Fruit fly (Drosophila melanogaster) whole organism, prepupa: ENCODE results near the gene CrebB.

Source experiments
- Blimp-1 ChIP-seq: fragments of 200-800 bp; sonication (Bioruptor generic); optimal IDR thresholded peaks from 3 replicates; lab custom pipeline; 2017; ENCODE audit warnings: missing biosample characterization, missing genetic modification characterization, mild to moderate bottlenecking, moderate library complexity, missing genetic modification reagents
- CG11294 ChIP-seq: fragments of 200-800 bp; sonication (Bioruptor generic); IDR thresholded peaks from 2 replicates; pipeline ENCODE4 v1.3.6; 2022; ENCODE audit warnings: missing biosample characterization, missing genetic modification characterization
- CG11902 ChIP-seq: fragments of 200-800 bp; sonication (Bioruptor generic); optimal IDR thresholded peaks from 3 replicates; lab custom pipeline; 2016; ENCODE audit warnings: missing biosample characterization, missing genetic modification characterization
- CG1621 ChIP-seq: fragments of 200-800 bp; sonication (Bioruptor generic); optimal IDR thresholded peaks from 3 replicates; lab custom pipeline; 2018; ENCODE audit warnings: missing biosample characterization, mild to moderate bottlenecking, missing genetic modification characterization
- CG31627 ChIP-seq: fragments of 200-800 bp; sonication (Bioruptor generic); optimal IDR thresholded peaks from 3 replicates; lab custom pipeline; 2016; ENCODE audit warnings: missing biosample characterization, missing genetic modification characterization
- CG32006 ChIP-seq: fragments of 200-800 bp; sonication (Bioruptor generic); optimal IDR thresholded peaks from 3 replicates; lab custom pipeline; 2017; ENCODE audit warnings: missing biosample characterization, mild to moderate bottlenecking, missing genetic modification characterization
- CG34406 ChIP-seq: fragments of 200-800 bp; sonication (Bioruptor generic); optimal IDR thresholded peaks from 3 replicates; lab custom pipeline; 2016; ENCODE audit warnings: missing biosample characterization, missing genetic modification characterization
- CG4318 ChIP-seq: fragments of 200-800 bp; sonication (Bioruptor generic); optimal IDR thresholded peaks from 3 replicates; lab custom pipeline; 2017; ENCODE audit warnings: missing biosample characterization, mild to moderate bottlenecking, missing genetic modification characterization
- CG6163 ChIP-seq: fragments of 200-800 bp; sonication (Bioruptor generic); IDR thresholded peaks from 3 replicates; pipeline ENCODE4 v1.3.6; 2022; ENCODE audit warnings: missing biosample characterization, missing genetic modification characterization
- CG6276 ChIP-seq: fragments of 200-800 bp; sonication (Bioruptor generic); optimal IDR thresholded peaks from 2 replicates; lab custom pipeline; 2017; ENCODE audit warnings: missing biosample characterization, mild to moderate bottlenecking, missing genetic modification characterization
- CG6792 ChIP-seq: fragments of 200-800 bp; sonication (Bioruptor generic); optimal IDR thresholded peaks from 3 replicates; lab custom pipeline; 2016; ENCODE audit warnings: missing biosample characterization, missing genetic modification characterization
- CG6808 ChIP-seq: fragments of 200-800 bp; sonication (Bioruptor generic); optimal IDR thresholded peaks from 3 replicates; lab custom pipeline; 2017; ENCODE audit warnings: missing biosample characterization, missing genetic modification characterization, mild to moderate bottlenecking, moderate library complexity, missing genetic modification reagents
- CG6854 ChIP-seq: fragments of 200-800 bp; sonication (Bioruptor generic); optimal IDR thresholded peaks from 2 replicates; lab custom pipeline; 2017; ENCODE audit warnings: missing biosample characterization, mild to moderate bottlenecking, missing genetic modification characterization
- CG7368 ChIP-seq: fragments of 200-800 bp; sonication (Bioruptor generic); optimal IDR thresholded peaks from 3 replicates; lab custom pipeline; 2016; ENCODE audit warnings: missing biosample characterization, missing genetic modification characterization
- CG8119 ChIP-seq: fragments of 200-800 bp; sonication (Bioruptor generic); IDR thresholded peaks from 3 replicates; pipeline ENCODE4 v1.3.6; 2022; ENCODE audit warnings: missing biosample characterization, missing genetic modification characterization
- CG8319 ChIP-seq: fragments of 200-800 bp; sonication (Bioruptor generic); optimal IDR thresholded peaks from 3 replicates; lab custom pipeline; 2016; ENCODE audit warnings: missing biosample characterization, missing genetic modification characterization
- CG8632 ChIP-seq: fragments of 200-800 bp; sonication (Bioruptor generic); optimal IDR thresholded peaks from 3 replicates; lab custom pipeline; 2016; ENCODE audit warnings: missing biosample characterization, missing genetic modification characterization
- CG9139 ChIP-seq: fragments of 200-800 bp; sonication (Bioruptor generic); optimal IDR thresholded peaks from 3 replicates; lab custom pipeline; 2017; ENCODE audit warnings: missing biosample characterization, mild to moderate bottlenecking, missing genetic modification characterization
- Eip75B ChIP-seq: fragments of 200-800 bp; sonication (Bioruptor generic); optimal IDR thresholded peaks from 3 replicates; lab custom pipeline; 2016; ENCODE audit warnings: missing biosample characterization, missing genetic modification characterization
- Eip78C ChIP-seq: fragments of 200-800 bp; sonication (Bioruptor generic); peaks from one replicate; lab custom pipeline; 2016; ENCODE audit warnings: missing biosample characterization, missing genetic modification characterization
- Eip93F ChIP-seq: fragments of 200-800 bp; sonication (Bioruptor generic); optimal IDR thresholded peaks from 2 replicates; lab custom pipeline; 2016; ENCODE audit warnings: missing biosample characterization, mild to moderate bottlenecking, missing genetic modification characterization
- Hr38 ChIP-seq: sonication (Bioruptor generic); optimal IDR thresholded peaks from 2 replicates; lab custom pipeline; 2016; ENCODE audit warnings: missing biosample characterization, missing genetic modification characterization
- Hr39 ChIP-seq: fragments of 200-800 bp; sonication (Bioruptor generic); optimal IDR thresholded peaks from 2 replicates; lab custom pipeline; 2016; ENCODE audit warnings: missing biosample characterization, missing genetic modification characterization
- Hr4 ChIP-seq: fragments of 200-800 bp; sonication (Bioruptor generic); optimal IDR thresholded peaks from 3 replicates; lab custom pipeline; 2016; ENCODE audit warnings: missing biosample characterization, missing genetic modification characterization
- Lpt ChIP-seq: fragments of 200-800 bp; sonication (Bioruptor generic); optimal IDR thresholded peaks from 3 replicates; lab custom pipeline; 2016; ENCODE audit warnings: missing biosample characterization, missing genetic modification characterization
- Smox ChIP-seq: fragments of 200-800 bp; sonication (Bioruptor generic); optimal IDR thresholded peaks from 3 replicates; lab custom pipeline; 2016; ENCODE audit warnings: missing biosample characterization, missing genetic modification characterization
- Sox14 ChIP-seq: fragments of 200-800 bp; sonication (Bioruptor generic); optimal IDR thresholded peaks from 3 replicates; lab custom pipeline; 2016; ENCODE audit warnings: missing biosample characterization, missing genetic modification characterization
- Sox15 ChIP-seq: fragments of 200-800 bp; sonication (Bioruptor generic); optimal IDR thresholded peaks from 3 replicates; lab custom pipeline; 2016; ENCODE audit warnings: missing biosample characterization, missing genetic modification characterization
- acj6 ChIP-seq: fragments of 200-800 bp; sonication (Bioruptor generic); optimal IDR thresholded peaks from 3 replicates; lab custom pipeline; 2016; ENCODE audit warnings: missing biosample characterization, missing genetic modification characterization
- dsx ChIP-seq: fragments of 200-800 bp; optimal IDR thresholded peaks from 3 replicates; lab custom pipeline; 2019; ENCODE audit warnings: missing biosample characterization, mild to moderate bottlenecking, missing genetic modification characterization, moderate library complexity; ENCODE audit not compliant: poor library complexity, severe bottlenecking
- eg ChIP-seq: fragments of 200-800 bp; sonication (Bioruptor generic); IDR thresholded peaks from 3 replicates; pipeline ENCODE4 v1.3.6; 2022; ENCODE audit warnings: missing biosample characterization, missing genetic modification characterization
- esn ChIP-seq: fragments of 200-800 bp; sonication (Bioruptor generic); optimal IDR thresholded peaks from 2 replicates; lab custom pipeline; 2016; ENCODE audit warnings: missing biosample characterization, mild to moderate bottlenecking, missing genetic modification characterization, moderate library complexity
- fd59A ChIP-seq: fragments of 200-800 bp; sonication (Bioruptor generic); optimal IDR thresholded peaks from 2 replicates; lab custom pipeline; 2017; ENCODE audit warnings: missing biosample characterization, mild to moderate bottlenecking, missing genetic modification characterization, missing genetic modification reagents
- fd85E ChIP-seq: fragments of 200-800 bp; sonication (Bioruptor generic); optimal IDR thresholded peaks from 3 replicates; lab custom pipeline; 2016; ENCODE audit warnings: missing biosample characterization, missing genetic modification characterization
- lz ChIP-seq: fragments of 200-800 bp; sonication (Bioruptor generic); optimal IDR thresholded peaks from 3 replicates; lab custom pipeline; 2016; ENCODE audit warnings: missing biosample characterization, missing genetic modification characterization
- net ChIP-seq: fragments of 200-800 bp; sonication (Bioruptor generic); optimal IDR thresholded peaks from 3 replicates; lab custom pipeline; 2016; ENCODE audit warnings: missing biosample characterization, missing genetic modification characterization
- pdm3 ChIP-seq: fragments of 200-800 bp; sonication (Bioruptor generic); optimal IDR thresholded peaks from 3 replicates; lab custom pipeline; 2016; ENCODE audit warnings: missing biosample characterization, missing genetic modification characterization
- salr ChIP-seq, 2 experiments: fragments of 200-800 bp; sonication (Bioruptor generic); optimal IDR thresholded peaks; 3 replicates each; lab custom pipeline; 2016 to 2018; ENCODE audit warnings: missing biosample characterization in 2 of 2, missing genetic modification characterization in 2 of 2, mild to moderate bottlenecking in 1 of 2
- spab ChIP-seq: fragments of 200-800 bp; sonication (Bioruptor generic); optimal IDR thresholded peaks from 2 replicates; lab custom pipeline; 2017; ENCODE audit warnings: missing biosample characterization, mild to moderate bottlenecking, missing genetic modification characterization, missing genetic modification reagents
- svp ChIP-seq: fragments of 200-800 bp; sonication (Bioruptor generic); peaks from one replicate; lab custom pipeline; 2016; ENCODE audit warnings: missing biosample characterization, missing genetic modification characterization
- topi ChIP-seq: fragments of 200-800 bp; sonication (Bioruptor generic); optimal IDR thresholded peaks from 3 replicates; lab custom pipeline; 2016; ENCODE audit warnings: missing biosample characterization, missing genetic modification characterization

Gene CrebB

DNA sequence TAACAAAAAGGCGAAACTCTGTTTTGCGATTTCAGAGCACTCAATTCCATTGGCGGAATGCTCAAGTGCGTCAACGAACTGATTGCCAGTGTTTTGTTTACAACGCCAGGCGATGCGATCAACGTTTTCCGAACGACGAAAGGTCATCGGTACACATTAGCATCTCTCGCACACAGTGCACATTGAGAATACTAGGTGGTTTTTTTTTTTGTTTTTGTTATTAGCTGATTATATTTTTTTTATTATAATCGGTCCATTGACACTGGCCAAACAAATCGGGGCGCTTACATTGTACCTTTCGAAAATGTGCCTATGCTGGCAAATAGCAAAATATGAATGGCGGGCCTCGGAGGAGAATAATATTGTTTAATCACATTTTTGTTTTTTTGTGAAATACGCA lies 29.0 kb downstream of the CrebB start:
- TF ChIP-seq CG31627 (GFP tag; lab: Kevin White, UChicago) (no peak), eg (GFP tag; lab: Robert Waterston, UW) (0 out of 3 replicates have a peak, but pooled peaks have one; percentile 15), svp (GFP tag; lab: Kevin White, UChicago) (peak; percentile 94), CG11902 (no peak), CG6163 (no peak), CG7368 (GFP tag; lab: Kevin White, UChicago) (no peak)

DNA sequence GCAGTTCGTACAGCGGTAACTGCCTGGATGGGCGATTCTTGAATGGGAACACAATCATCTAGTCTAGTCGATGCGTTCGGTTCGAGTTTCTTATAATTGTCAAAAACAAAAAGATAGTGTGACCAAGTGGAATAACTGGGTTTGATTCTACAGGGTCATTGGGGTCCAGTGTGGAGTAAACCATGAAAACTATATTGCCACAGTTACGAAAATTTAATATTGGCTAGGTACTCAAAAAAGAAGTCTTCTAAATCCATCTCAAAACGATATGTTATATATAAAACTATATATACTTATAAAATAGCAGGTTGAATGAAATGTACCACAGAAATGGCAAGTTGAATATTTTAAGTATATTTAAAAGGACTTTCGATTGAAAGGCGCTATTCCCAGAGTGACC lies 33.8 kb downstream of the CrebB start, which contains the start of gene CG34328:
Gene CG34328 (minus strand): TSS at position 101 of the 400 bp plus-strand sequence.
- TF ChIP-seq CG6854, result no peak
- TF ChIP-seq Lpt (GFP tag; lab: Kevin White, UChicago), result no peak
- TF ChIP-seq CG7368 (GFP tag; lab: Kevin White, UChicago), result no peak
- TF ChIP-seq fd85E (GFP tag; lab: Kevin White, UChicago), result no peak
- no peak for TF ChIP-seq CG11294 (GFP tag; lab: Robert Waterston, UW)
- TF ChIP-seq Sox15 (GFP tag; lab: Kevin White, UChicago), result no peak
- no peak for TF ChIP-seq CG9139
- no peak for TF ChIP-seq Eip78C (GFP tag; lab: Kevin White, UChicago)
- no peak for TF ChIP-seq pdm3 (GFP tag; lab: Kevin White, UChicago)
- no peak for TF ChIP-seq CG8632
- TF ChIP-seq esn (GFP tag; lab: Kevin White, UChicago), result no peak
- TF ChIP-seq fd59A (GFP tag; lab: Kevin White, UChicago), result no peak
- TF ChIP-seq CG34406 (GFP tag; lab: Kevin White, UChicago), result no peak
- TF ChIP-seq CG8119 (GFP tag; lab: Robert Waterston, UW), result no peak
- TF ChIP-seq Hr4 (GFP tag; lab: Kevin White, UChicago), result no peak
- no peak for TF ChIP-seq CG8319 (GFP tag; lab: Kevin White, UChicago)
- no peak for TF ChIP-seq CG11902
- no peak for TF ChIP-seq Hr38

DNA sequence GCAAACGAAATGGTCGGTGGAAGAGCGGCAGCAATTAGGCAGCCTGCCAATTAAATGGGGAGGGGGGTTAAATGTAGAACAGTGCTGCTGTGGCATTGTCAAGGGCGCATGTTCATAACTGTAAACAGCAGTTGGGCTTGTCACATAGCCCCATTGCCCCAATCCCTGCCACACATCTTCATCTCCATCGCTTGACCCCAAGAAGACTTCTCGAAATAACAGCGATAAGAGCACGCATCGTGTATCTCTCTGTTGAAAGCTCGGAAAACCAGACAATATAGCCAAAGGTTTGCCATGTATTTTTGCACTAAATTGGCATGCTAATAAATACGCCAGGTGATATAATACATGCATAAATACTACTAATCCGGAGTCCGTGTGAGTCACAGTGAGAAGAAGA lies 36.4 kb downstream of the CrebB start:
- TF ChIP-seq svp (GFP tag; lab: Kevin White, UChicago) (peak; percentile 95), CG1621 (no peak)

DNA sequence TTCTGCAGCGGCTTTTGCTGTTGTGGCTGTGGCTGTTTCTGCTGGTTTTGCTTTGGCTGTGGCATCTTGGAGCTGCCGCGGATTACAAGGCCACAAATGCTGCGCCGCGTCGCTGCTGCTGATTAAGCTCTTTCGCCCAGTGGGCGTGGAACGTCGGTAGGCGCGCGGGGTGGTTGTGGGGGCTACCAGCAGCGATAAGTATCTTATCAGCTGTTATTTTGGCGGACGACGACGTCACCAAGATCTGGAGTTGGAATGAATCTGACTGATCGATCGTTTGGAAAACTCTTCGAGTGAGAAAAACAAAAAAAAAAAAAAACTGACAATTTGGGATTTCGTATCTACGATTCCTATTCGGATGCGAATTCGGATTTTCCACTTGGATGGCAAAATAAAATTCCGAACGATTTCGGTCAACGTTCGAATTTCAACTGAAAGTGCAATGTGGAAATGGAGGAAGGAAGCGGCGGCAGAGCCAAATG lies 38.0 kb downstream of the CrebB start:
- TF ChIP-seq svp (GFP tag; lab: Kevin White, UChicago) (peak; percentile 93), CG34406 (GFP tag; lab: Kevin White, UChicago) (no peak)

DNA sequence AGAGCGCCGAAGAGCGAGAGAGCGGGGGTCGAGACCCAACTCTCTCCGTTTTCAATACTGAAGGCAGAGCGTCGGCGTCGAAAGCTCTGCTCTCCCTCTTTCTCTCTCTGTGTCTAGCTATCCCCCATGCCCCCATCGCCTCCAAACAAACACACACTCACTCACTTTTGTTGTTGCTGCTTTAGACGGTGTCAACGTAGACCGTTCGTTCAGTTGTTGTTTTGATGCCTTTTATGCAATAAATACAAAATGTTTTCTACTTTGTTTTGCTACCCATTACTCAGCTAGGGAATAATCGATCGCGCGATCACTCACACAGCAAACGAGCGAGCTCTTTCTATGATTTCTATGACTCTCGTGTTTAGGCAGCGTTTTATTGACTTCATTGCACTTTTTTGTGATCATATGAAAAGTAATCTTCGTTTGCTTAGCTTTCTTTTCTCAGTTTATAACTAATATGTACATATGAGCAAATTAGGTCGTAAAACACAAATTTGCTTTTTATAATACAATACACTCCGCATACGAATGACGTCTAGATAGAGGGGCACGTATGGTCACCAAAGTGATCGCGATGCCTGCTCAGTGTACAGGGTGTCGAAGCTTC lies 38.6 kb downstream of the CrebB start:
- TF ChIP-seq dsx (peak; percentile 82), CG32006 (peak; percentile 76), Eip78C (GFP tag; lab: Kevin White, UChicago) (peak; percentile 84), net (GFP tag; lab: Kevin White, UChicago) (no peak), topi (GFP tag; lab: Kevin White, UChicago) (no peak), Hr39 (peak; percentile 10), CG1621 (no peak), CG6808 (GFP tag; lab: Kevin White, UChicago) (no peak), CG6163 (no peak; the same call in 2 of the 3 replicates), salr (GFP tag; optimal IDR thresholded peaks at IDR 0.05; lab: Kevin White, UChicago) (no peak), Blimp-1 (GFP tag; lab: Kevin White, UChicago) (no peak), lz (peak; percentile 16), Eip75B (GFP tag; lab: Kevin White, UChicago) (peak; percentile 12), fd85E (GFP tag; lab: Kevin White, UChicago) (no peak), CG34406 (GFP tag; lab: Kevin White, UChicago) (no peak), CG9139 (no peak), spab (no peak), CG4318 (GFP tag; lab: Kevin White, UChicago) (peak; percentile 60), Eip93F (GFP tag; lab: Kevin White, UChicago) (no peak), CG6276 (GFP tag; lab: Kevin White, UChicago) (peak; percentile 36), esn (GFP tag; lab: Kevin White, UChicago) (no peak), acj6 (no peak), Smox (GFP tag; lab: Kevin White, UChicago) (no peak), CG6792 (GFP tag; lab: Kevin White, UChicago) (no peak), CG8319 (GFP tag; lab: Kevin White, UChicago) (no peak), pdm3 (GFP tag; lab: Kevin White, UChicago) (no peak), CG11902 (no peak), Lpt (GFP tag; lab: Kevin White, UChicago) (no peak), Sox14 (GFP tag; lab: Kevin White, UChicago) (no peak), svp (GFP tag; lab: Kevin White, UChicago) (peak; percentile 77), Sox15 (GFP tag; lab: Kevin White, UChicago) (no peak)
